Fruit fly (Drosophila melanogaster): Measurements from ENCODE around the gene bora.

bora gene

DNA sequence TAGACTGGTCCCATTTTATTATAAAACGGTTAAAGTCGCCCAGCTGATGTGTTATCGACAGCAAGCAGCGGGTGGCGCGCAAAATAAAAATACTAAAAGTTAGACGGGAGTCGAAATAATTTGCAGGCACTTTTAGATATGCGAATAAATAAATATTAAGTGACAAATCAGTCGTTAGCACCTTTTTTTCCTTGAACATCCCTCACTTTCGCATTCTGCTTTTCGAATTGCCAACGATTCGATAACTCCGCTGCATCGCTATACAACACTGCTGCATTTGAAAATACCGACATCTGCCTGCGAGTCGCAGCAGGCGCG, at the start of gene bora:
bora (plus strand) TSS at position 271 of the 318 bp plus-strand sequence.
- no peak for TF ChIP-seq noc (tag; optimal IDR thresholded peaks at IDR 0.05)

dm6 chr3L:18588387-18588786, 34.1 kb upstream of the bora start, which contains the start of gene CG7271:
Gene CG7271 (plus strand): TSS chr3L:18588759.
- no peak for TF ChIP-seq noc (tag; optimal IDR thresholded peaks at IDR 0.05)

- TF ChIP-seq noc (tag; optimal IDR thresholded peaks at IDR 0.05) = no peak
These were observed 28.8 kb upstream of the bora start, which contains the start of gene term for dm6 chr3L:18593671-18594070. Gene term (minus strand): TSS chr3L:18593771.

- TF ChIP-seq noc (tag; optimal IDR thresholded peaks at IDR 0.05) = no peak
These were observed 19.4 kb upstream of the bora start, which contains the start of gene CG18234 for dm6 chr3L:18603125-18603524. Gene CG18234 (plus strand): TSS chr3L:18603425.

dm6 chr3L:18605172-18605571, 17.3 kb upstream of the bora start, which contains the start of gene CG18233:
Gene CG18233 (plus strand): TSS chr3L:18605472.
- TF ChIP-seq noc (tag; optimal IDR thresholded peaks at IDR 0.05) = no peak

dm6 chr3L:18607162-18607561, 15.3 kb upstream of the bora start, which contains the start of gene CG18231:
Gene CG18231 (plus strand): TSS chr3L:18607462.
- TF ChIP-seq noc (tag; optimal IDR thresholded peaks at IDR 0.05) = no peak

- TF ChIP-seq noc (tag; optimal IDR thresholded peaks at IDR 0.05) = no peak
These were observed 13.2 kb upstream of the bora start, which contains the start of gene CG32201 for dm6 chr3L:18609320-18609719. Gene CG32201 (plus strand): TSS chr3L:18609620.

DNA sequence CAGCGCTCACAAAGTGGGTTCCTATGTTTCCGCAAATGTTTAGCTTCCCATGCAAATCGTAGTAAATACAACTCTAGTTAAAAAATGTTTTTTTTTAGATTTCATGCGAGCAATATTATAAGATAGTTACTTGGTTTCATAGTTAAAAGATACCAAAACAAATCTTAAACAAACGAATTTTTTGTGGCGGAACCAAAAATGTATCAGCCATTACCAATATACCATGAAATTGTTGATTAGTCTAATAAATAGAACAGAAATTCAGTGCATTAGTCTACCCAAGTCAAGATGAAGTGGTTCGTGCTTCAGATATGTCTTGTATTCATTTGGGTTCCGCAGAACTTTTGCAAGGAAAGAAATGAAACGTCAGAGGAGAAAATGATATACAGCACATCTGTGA, 10.9 kb upstream of the bora start, which contains the start of gene CG32199:
CG32199 (plus strand) TSS at position 301 of the 400 bp plus-strand sequence.
- no peak for TF ChIP-seq noc (tag; optimal IDR thresholded peaks at IDR 0.05)

DNA sequence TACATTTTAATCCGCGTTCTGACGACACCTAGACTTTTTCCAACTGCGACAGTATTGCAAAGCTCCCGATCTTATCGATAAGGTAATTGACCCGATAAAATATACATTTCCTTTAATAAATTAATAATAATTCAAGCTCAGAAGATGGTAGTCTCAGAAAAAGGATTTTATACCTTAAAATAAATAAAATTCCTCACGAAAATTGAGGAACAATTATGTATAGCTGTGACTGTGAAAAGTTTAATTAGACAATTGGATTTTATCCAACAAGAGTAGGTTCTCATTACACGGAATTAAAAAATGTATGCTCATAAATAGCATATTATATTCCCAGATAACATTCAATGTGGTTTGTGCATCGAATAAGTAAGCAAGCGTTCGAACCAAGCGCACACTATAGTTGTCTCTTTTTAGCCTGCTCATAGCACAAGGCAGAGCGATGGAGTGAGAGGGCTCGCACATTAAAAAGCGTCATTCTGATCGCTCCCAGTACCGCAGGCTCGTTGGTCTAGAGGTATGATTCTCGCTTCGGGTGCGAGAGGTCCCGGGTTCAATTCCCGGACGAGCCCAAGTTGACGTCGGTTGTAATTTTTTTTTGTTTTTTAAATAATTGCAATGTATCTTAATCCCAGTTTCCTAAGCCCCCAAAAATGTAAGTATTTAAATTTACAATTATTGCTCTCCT, 4.5 kb upstream of the bora start, which contains the start of the genes CG13380 and CG4174:
CG13380 (minus strand) TSS at position 51 of the 685 bp plus-strand sequence.
CG4174 (minus strand) TSS at position 51 of the 685 bp plus-strand sequence.
- no peak for TF ChIP-seq noc (tag; optimal IDR thresholded peaks at IDR 0.05)

DNA sequence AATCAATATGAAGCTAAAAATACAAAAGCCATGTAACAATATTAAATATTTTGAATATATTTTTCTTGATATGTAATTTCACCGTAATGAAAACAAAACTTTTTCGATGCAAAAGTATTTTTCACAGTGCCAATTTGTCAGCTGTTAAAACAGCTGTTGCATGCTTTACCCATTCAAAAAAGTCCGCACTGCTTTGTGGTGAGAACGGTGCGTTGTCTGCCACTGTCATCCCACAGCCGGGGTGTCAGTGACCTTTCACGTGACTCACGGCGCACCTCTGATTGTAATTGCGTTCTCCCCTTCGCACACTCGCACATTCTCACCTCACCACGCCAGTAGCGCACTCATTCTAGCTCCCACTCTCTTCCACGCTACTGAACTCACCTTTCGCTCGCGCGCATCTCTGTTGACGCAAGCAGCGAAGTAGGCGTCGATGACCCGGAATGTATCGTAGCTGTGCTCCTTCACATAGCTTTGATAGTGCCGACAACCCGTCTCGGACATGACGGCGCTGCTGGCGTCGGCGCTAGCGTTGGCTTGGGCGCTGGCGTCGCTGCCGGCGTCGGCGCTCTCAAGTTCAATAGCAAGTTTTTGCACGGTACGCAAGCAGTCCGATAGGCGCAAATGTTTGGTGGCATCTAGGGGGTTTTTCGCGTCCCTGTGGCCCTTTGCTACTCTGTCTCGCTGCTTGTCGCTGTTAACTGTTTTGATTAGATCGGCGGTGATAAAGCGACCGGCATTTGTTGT, 1.3 kb upstream of the bora start:
- TF ChIP-seq noc (tag; optimal IDR thresholded peaks at IDR 0.05) = no peak

DNA sequence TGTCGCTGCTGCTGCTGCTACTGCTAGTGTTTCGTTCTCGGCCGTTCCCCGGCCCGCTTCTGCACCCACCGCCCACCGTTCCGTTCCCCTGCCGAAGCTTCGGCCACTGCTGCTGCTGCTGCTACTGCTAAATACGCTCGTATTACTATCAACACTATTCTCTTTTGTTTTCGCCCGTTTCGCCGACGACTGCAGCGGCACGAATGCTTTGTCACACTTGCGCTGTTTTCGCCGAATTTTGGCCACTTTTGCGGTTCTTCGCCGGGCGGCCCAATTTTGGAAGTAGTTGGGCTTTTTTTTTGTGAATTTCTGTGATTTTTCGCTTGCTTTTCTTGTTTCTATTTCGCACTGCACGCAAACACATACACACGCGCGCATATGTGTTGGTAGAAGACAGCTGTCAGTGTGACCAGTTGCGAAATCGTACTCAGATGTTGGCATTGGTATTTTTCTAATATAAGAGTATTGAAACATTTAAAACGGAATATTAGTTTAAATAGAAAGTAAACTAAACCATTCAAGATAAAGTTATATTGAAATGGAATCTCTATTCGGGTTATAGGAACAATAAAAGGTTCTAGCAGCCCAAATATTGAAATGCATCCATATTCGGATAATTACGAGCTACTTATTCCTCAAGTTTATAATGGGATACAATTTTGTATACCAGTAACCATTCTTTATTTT, 614 bp upstream of the bora start, which contains the start of gene not:
not (minus strand) TSS at position 395 of the 687 bp plus-strand sequence.
- TF ChIP-seq noc (tag; optimal IDR thresholded peaks at IDR 0.05) = no peak

DNA sequence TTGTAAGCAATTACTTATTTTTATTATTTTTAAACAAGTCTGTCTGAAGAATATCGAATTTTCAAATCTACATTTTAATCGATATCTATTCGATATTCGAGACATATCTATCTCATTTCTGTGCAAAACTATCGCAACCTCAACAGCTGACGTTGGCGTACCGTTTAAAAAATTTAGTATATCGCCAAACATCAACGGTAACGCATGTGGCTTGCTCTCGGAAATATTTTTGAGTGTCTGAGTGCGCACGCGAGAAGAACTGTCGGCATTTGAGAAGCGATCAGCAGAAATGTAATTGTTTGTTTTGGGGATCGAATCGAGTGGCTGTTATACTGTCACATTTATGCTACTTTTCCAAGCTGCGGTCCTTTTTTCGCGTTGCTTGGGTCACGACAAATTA, 3.3 kb downstream of the bora start, which contains the start of gene MYPT-75D:
MYPT-75D (plus strand) TSS at position 174 of the 400 bp plus-strand sequence.
- peak; percentile 6 for TF ChIP-seq noc (tag; optimal IDR thresholded peaks at IDR 0.05)

- TF ChIP-seq noc (tag; optimal IDR thresholded peaks at IDR 0.05) = no peak
These were observed 4.1 kb downstream of the bora start for dm6 chr3L:18626451-18627079.

DNA sequence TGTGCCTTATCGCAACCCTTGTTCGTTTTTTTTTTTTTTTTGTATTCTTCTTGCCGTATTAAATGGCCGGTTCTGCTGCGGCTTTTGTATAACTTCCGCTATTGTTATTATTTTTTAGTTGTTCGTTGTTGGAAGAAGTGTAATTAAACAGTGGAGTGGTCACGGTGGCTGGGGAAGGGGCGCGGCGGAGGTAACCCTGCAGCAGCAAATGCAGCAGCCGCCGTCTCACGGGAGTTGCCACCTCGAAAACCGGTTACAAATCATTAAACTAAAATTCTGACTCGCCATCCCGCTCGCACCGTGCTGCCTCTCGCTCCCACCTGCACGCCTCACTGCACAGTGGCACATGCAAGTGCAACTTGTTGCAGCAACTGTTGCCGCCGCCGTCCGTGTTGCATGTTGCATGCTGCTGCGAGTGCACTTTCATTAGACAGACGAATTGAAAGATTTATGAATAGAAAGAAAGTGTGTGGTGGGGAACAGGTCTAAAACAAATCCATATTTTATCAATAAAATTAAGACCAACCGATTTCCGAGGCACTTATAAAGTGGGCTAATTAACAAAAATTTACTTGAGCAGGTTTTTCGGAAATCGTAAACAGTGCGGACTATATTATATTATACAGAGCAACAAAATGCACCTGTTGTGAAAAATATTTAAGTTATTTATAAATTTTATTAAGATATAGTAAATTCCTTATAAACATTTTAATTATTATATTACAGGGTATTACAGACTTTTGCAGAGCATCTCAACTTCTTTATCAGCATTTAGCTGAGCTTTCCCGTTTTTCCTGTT, 5.4 kb downstream of the bora start:
- TF ChIP-seq noc (tag; optimal IDR thresholded peaks at IDR 0.05) = no peak

DNA sequence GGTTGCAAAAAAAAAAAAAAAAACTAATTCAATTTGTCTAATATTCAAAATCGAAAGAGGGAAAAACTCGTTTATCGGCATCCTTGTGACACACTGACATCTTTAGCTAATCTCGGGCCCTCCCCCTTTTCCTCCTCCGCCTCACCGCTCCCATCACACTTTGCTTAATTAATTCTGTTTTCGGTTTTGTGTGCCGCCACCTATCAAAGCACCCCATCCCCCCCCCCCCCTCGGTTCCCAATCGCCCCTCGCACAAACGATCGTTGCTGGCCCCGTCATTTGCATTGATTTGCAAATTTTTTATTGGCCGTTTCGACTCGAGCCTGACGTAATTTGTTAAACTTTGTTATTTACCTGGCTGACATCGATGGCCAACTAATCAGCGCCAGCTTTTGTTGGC, 6.0 kb downstream of the bora start:
- peak; percentile 7 for TF ChIP-seq noc (tag; optimal IDR thresholded peaks at IDR 0.05)

Data from whole organism, larva.